Fruit fly (Drosophila melanogaster) whole organism, embryonic: Measurements from ENCODE around the gene CG17637.

Experiments used
- Adf1 ChIP-seq: fragments of 200-800 bp; sonication (Bioruptor generic); IDR thresholded peaks from 2 replicates; pipeline ENCODE4 v1.3.6; 2022; ENCODE audit warnings: missing biosample characterization, missing genetic modification characterization
- BEAF-32 ChIP-seq: fragments of 200-800 bp; sonication (Bioruptor generic); optimal IDR thresholded peaks from 3 replicates; lab custom pipeline; 2017; ENCODE audit warnings: missing biosample characterization, missing genetic modification characterization, mild to moderate bottlenecking, moderate library complexity, missing genetic modification reagents
- CG10321 ChIP-seq: fragments of 200-800 bp; sonication (Bioruptor generic); IDR thresholded peaks from 2 replicates; pipeline ENCODE4 v1.3.6; 2022; ENCODE audit warnings: missing biosample characterization, missing genetic modification characterization
- CG10462 ChIP-seq: fragments of 200-800 bp; sonication (Bioruptor generic); optimal IDR thresholded peaks from 2 replicates; lab custom pipeline; 2016; ENCODE audit warnings: missing biosample characterization, missing genetic modification characterization
- CG11093 ChIP-seq: fragments of 200-800 bp; sonication (Bioruptor generic); IDR thresholded peaks from 3 replicates; pipeline ENCODE4 v1.3.6; 2022; ENCODE audit warnings: missing biosample characterization, missing genetic modification characterization
- CG12659 ChIP-seq: fragments of 200-800 bp; sonication (Bioruptor generic); optimal IDR thresholded peaks from 3 replicates; lab custom pipeline; 2017; ENCODE audit warnings: mild to moderate bottlenecking, missing biosample characterization, missing genetic modification reagents, missing genetic modification characterization
- CG13287 ChIP-seq: fragments of 200-800 bp; sonication (Bioruptor generic); IDR thresholded peaks from 2 replicates; pipeline ENCODE4 v1.3.6; 2022; ENCODE audit warnings: missing biosample characterization, missing genetic modification characterization; ENCODE audit not compliant: partially characterized antibody
- CG14860 ChIP-seq: fragments of 200-800 bp; sonication (Bioruptor generic); IDR thresholded peaks from 3 replicates; pipeline ENCODE4 v1.3.6; 2022; ENCODE audit warnings: missing biosample characterization, missing genetic modification characterization; ENCODE audit not compliant: partially characterized antibody
- CG15514 ChIP-seq: fragments of 200-800 bp; sonication (Bioruptor generic); optimal IDR thresholded peaks from 3 replicates; lab custom pipeline; 2017; ENCODE audit warnings: missing biosample characterization, missing genetic modification characterization, mild to moderate bottlenecking, moderate library complexity, missing genetic modification reagents
- CG1603 ChIP-seq: fragments of 200-800 bp; sonication (Bioruptor generic); optimal IDR thresholded peaks from 2 replicates; lab custom pipeline; 2019; ENCODE audit warnings: missing biosample characterization, mild to moderate bottlenecking, missing genetic modification characterization, moderate library complexity
- CG17612 ChIP-seq: fragments of 200-800 bp; sonication (Bioruptor generic); IDR thresholded peaks from 2 replicates; pipeline ENCODE4 v1.3.6; 2022; ENCODE audit warnings: missing biosample characterization, missing genetic modification characterization
- CG17829 ChIP-seq: fragments of 200-800 bp; optimal IDR thresholded peaks from 2 replicates; lab custom pipeline; 2019; ENCODE audit warnings: missing biosample characterization, mild to moderate bottlenecking, missing genetic modification characterization, moderate library complexity
- CG1832 ChIP-seq: fragments of 200-800 bp; sonication (Bioruptor generic); optimal IDR thresholded peaks from 2 replicates; lab custom pipeline; 2017; ENCODE audit warnings: missing biosample characterization, mild to moderate bottlenecking, missing genetic modification characterization, inconsistent platforms
- CG2120 ChIP-seq: fragments of 200-800 bp; sonication (Bioruptor generic); optimal IDR thresholded peaks from 3 replicates; lab custom pipeline; 2016; ENCODE audit warnings: missing biosample characterization, missing genetic modification characterization
- CG34376 ChIP-seq: fragments of 200-800 bp; sonication (Bioruptor generic); optimal IDR thresholded peaks from 2 replicates; lab custom pipeline; 2018; ENCODE audit warnings: missing biosample characterization, mild to moderate bottlenecking, missing genetic modification characterization
- CG6791 ChIP-seq: fragments of 200-800 bp; sonication (Bioruptor generic); IDR thresholded peaks from 3 replicates; pipeline ENCODE4 v1.3.6; 2022; ENCODE audit warnings: missing biosample characterization, missing genetic modification characterization; ENCODE audit not compliant: partially characterized antibody
- CG8290 ChIP-seq, 3 experiments: fragments of 200-800 bp; sonication (Bioruptor generic); optimal IDR thresholded peaks; 2 replicates each; lab custom pipeline; 2016 to 2019; ENCODE audit warnings: missing biosample characterization in 3 of 3, missing genetic modification characterization in 3 of 3, mild to moderate bottlenecking in 2 of 3, moderate library complexity in 1 of 3
- CrebB ChIP-seq: fragments of 200-800 bp; sonication (Bioruptor generic); optimal IDR thresholded peaks from 3 replicates; lab custom pipeline; 2018; ENCODE audit warnings: missing biosample characterization, mild to moderate bottlenecking, missing genetic modification characterization
- Dll ChIP-seq: fragments of 200-800 bp; sonication (Bioruptor generic); IDR thresholded peaks from 4 replicates; pipeline ENCODE4 v1.3.6; 2022; ENCODE audit warnings: missing biosample characterization, missing genetic modification characterization; ENCODE audit not compliant: partially characterized antibody
- Doc3 ChIP-seq: fragments of 200-800 bp; sonication (Bioruptor generic); IDR thresholded peaks from 3 replicates; pipeline ENCODE4 v1.3.6; 2022; ENCODE audit warnings: missing biosample characterization, missing genetic modification characterization; ENCODE audit not compliant: partially characterized antibody
- Dp ChIP-seq: fragments of 200-800 bp; sonication (Bioruptor generic); optimal IDR thresholded peaks from 2 replicates; lab custom pipeline; 2018; ENCODE audit warnings: missing biosample characterization, mild to moderate bottlenecking, missing genetic modification characterization, moderate library complexity
- HLH4C ChIP-seq: fragments of 200-800 bp; sonication (Bioruptor generic); IDR thresholded peaks from 3 replicates; pipeline ENCODE4 v1.3.6; 2022; ENCODE audit warnings: missing biosample characterization, missing genetic modification characterization; ENCODE audit not compliant: partially characterized antibody
- HmgZ ChIP-seq: fragments of 200-800 bp; sonication (Bioruptor generic); optimal IDR thresholded peaks from 2 replicates; lab custom pipeline; 2018; ENCODE audit warnings: missing biosample characterization, mild to moderate bottlenecking, missing genetic modification characterization
- Med ChIP-seq: fragments of 200-800 bp; sonication (Bioruptor generic); peaks from one replicate; lab custom pipeline; 2016; ENCODE audit warnings: missing biosample characterization, missing genetic modification characterization, mild to moderate bottlenecking, inconsistent platforms, moderate library complexity
- Oaz ChIP-seq: fragments of 200-800 bp; sonication (Bioruptor generic); IDR thresholded peaks from 2 replicates; pipeline ENCODE4 v1.3.6; 2022; ENCODE audit warnings: missing biosample characterization, missing genetic modification characterization
- ara ChIP-seq: fragments of 200-800 bp; sonication (Bioruptor generic); IDR thresholded peaks from 2 replicates; pipeline ENCODE4 v1.3.6; 2022; ENCODE audit warnings: missing biosample characterization, missing genetic modification characterization
- ato ChIP-seq: fragments of 200-800 bp; sonication (Bioruptor generic); IDR thresholded peaks from 2 replicates; pipeline ENCODE4 v1.3.6; 2022; ENCODE audit warnings: missing biosample characterization, missing genetic modification characterization; ENCODE audit not compliant: partially characterized antibody
- btn ChIP-seq: fragments of 200-800 bp; sonication (Bioruptor generic); optimal IDR thresholded peaks from 2 replicates; lab custom pipeline; 2016; ENCODE audit warnings: missing biosample characterization, missing genetic modification characterization
- crol ChIP-seq: fragments of 200-800 bp; sonication (Bioruptor generic); IDR thresholded peaks from 2 replicates; pipeline ENCODE4 v1.3.6; 2022; ENCODE audit warnings: missing biosample characterization, missing genetic modification characterization
- da ChIP-seq: fragments of 200-800 bp; sonication (Bioruptor generic); optimal IDR thresholded peaks from 2 replicates; lab custom pipeline; 2016; ENCODE audit warnings: missing biosample characterization, missing genetic modification characterization
- emc ChIP-seq: fragments of 200-800 bp; sonication (Bioruptor generic); optimal IDR thresholded peaks from 2 replicates; lab custom pipeline; 2016; ENCODE audit warnings: missing biosample characterization, missing genetic modification characterization
- hb ChIP-seq: fragments of 200-800 bp; sonication (Bioruptor generic); IDR thresholded peaks from 3 replicates; pipeline ENCODE4 v1.3.6; 2022; ENCODE audit warnings: missing biosample characterization, missing genetic modification characterization; ENCODE audit not compliant: partially characterized antibody
- insv ChIP-seq, 2 experiments: fragments of 200-800 bp; sonication (Bioruptor generic); optimal IDR thresholded peaks; 3 replicates each; lab custom pipeline; 2016 to 2018; ENCODE audit warnings: missing biosample characterization in 2 of 2, missing genetic modification characterization in 2 of 2
- lab ChIP-seq: fragments of 200-800 bp; sonication (Bioruptor generic); optimal IDR thresholded peaks from 3 replicates; lab custom pipeline; 2017; ENCODE audit warnings: missing biosample characterization, missing genetic modification characterization, mild to moderate bottlenecking, moderate library complexity, missing genetic modification reagents
- lola ChIP-seq, 3 experiments: fragments of >200 bp in 2 of 3; fragments of 200-800 bp in 1 of 3; sonication (Bioruptor generic) in 1 of 3; optimal IDR thresholded peaks; 2 replicates each; lab custom pipeline; 2017 to 2019; ENCODE audit warnings: missing biosample characterization in 3 of 3, missing genetic modification characterization in 3 of 3, mild to moderate bottlenecking in 1 of 3, moderate library complexity in 1 of 3
- mld ChIP-seq: fragments of 200-800 bp; sonication (Bioruptor generic); IDR thresholded peaks from 3 replicates; pipeline ENCODE4 v1.3.6; 2022; ENCODE audit warnings: missing biosample characterization, missing genetic modification characterization; ENCODE audit not compliant: partially characterized antibody
- nerfin-2 ChIP-seq: fragments of 200-800 bp; sonication (Bioruptor generic); IDR thresholded peaks from 2 replicates; pipeline ENCODE4 v1.3.6; 2022; ENCODE audit warnings: missing biosample characterization, missing genetic modification characterization; ENCODE audit not compliant: partially characterized antibody
- pho ChIP-seq: fragments of 200-800 bp; sonication (Bioruptor generic); optimal IDR thresholded peaks from 2 replicates; lab custom pipeline; 2016; ENCODE audit warnings: missing biosample characterization, missing genetic modification characterization
- sens ChIP-seq: fragments of 200-800 bp; sonication (Bioruptor generic); peaks from one replicate; lab custom pipeline; 2016; ENCODE audit warnings: missing biosample characterization, missing genetic modification characterization
- so ChIP-seq: fragments of 200-800 bp; sonication (Bioruptor generic); IDR thresholded peaks from 3 replicates; pipeline ENCODE4 v1.3.6; 2022; ENCODE audit warnings: missing biosample characterization, missing genetic modification characterization
- sr ChIP-seq: fragments of 200-800 bp; sonication (Bioruptor generic); IDR thresholded peaks from 3 replicates; pipeline ENCODE4 v1.3.6; 2022; ENCODE audit warnings: missing biosample characterization, missing genetic modification characterization
- stwl ChIP-seq: fragments of 200-800 bp; sonication (Bioruptor generic); optimal IDR thresholded peaks from 3 replicates; lab custom pipeline; 2018; ENCODE audit warnings: missing biosample characterization, mild to moderate bottlenecking, missing genetic modification characterization, moderate library complexity
- sug ChIP-seq: fragments of 200-800 bp; optimal IDR thresholded peaks from 2 replicates; lab custom pipeline; 2019; ENCODE audit warnings: missing biosample characterization, mild to moderate bottlenecking, missing genetic modification characterization, moderate library complexity
- tna ChIP-seq: fragments of 200-800 bp; sonication (Bioruptor generic); IDR thresholded peaks from 2 replicates; pipeline ENCODE4 v1.3.6; 2022; ENCODE audit warnings: missing biosample characterization, missing genetic modification characterization; ENCODE audit not compliant: partially characterized antibody
- vnd ChIP-seq: fragments of 200-800 bp; sonication (Bioruptor generic); IDR thresholded peaks from 3 replicates; pipeline ENCODE4 v1.3.6; 2022; ENCODE audit warnings: missing biosample characterization, missing genetic modification characterization; ENCODE audit not compliant: partially characterized antibody

The CG17637 gene

dm6 chr3L:20474789-20475208 is 29.2 kb upstream of the CG17637 start (continued):
- TF ChIP-seq sr (no peak), ara (no peak), insv (GFP tag; optimal IDR thresholded peaks at IDR 0.05; lab: Kevin White, UChicago) (peak in 1 of 2 experiments; percentile 62), lola (GFP tag; optimal IDR thresholded peaks at IDR 0.05; lab: Kevin White, UChicago) (peak in 1 of 3 experiments; percentile 69), CG11093 (peak; percentile 69; the same call in 2 of the 3 replicates), crol (GFP tag; lab: Robert Waterston, UW) (no peak), CG10462 (peak; percentile 78), CG2120 (GFP tag; lab: Kevin White, UChicago) (peak; percentile 96), btn (GFP tag; lab: Kevin White, UChicago) (peak; percentile 19)

dm6 chr3L:20487649-20488048 is 16.3 kb upstream of the CG17637 start:
- TF ChIP-seq ato (GFP tag; lab: Robert Waterston, UW) (0 out of 2 replicates have a peak, but pooled peaks have one; percentile 9), Adf1 (GFP tag; lab: Robert Waterston, UW) (no peak), CG14860 (GFP tag; lab: Robert Waterston, UW) (peak; percentile 60; the same call in 1 of the 3 replicates), hb (GFP tag; lab: Robert Waterston, UW) (0 out of 3 replicates have a peak, but pooled peaks have one; percentile 58), CG6791 (GFP tag; lab: Robert Waterston, UW) (0 out of 3 replicates have a peak, but pooled peaks have one; percentile 20), sug (no peak), CrebB (no peak), emc (GFP tag; lab: Kevin White, UChicago) (no peak), Dll (GFP tag; lab: Robert Waterston, UW) (0 out of 4 replicates have a peak, but pooled peaks have one; percentile 27), mld (0 out of 3 replicates have a peak, but pooled peaks have one; percentile 45), tna (GFP tag; lab: Robert Waterston, UW) (peak; percentile 33; the same call in 1 of the 2 replicates), CG17829 (tag; lab: Kevin White, UChicago) (no peak), nerfin-2 (peak; percentile 59; the same call in 1 of the 2 replicates), vnd (GFP tag; lab: Robert Waterston, UW) (peak; percentile 61), Oaz (GFP tag; lab: Robert Waterston, UW) (no peak), HLH4C (GFP tag; lab: Robert Waterston, UW) (peak; percentile 69), stwl (tag; lab: Kevin White, UChicago) (no peak)

- TF ChIP-seq CG10321 (GFP tag; lab: Robert Waterston, UW), result peak; percentile 82
- TF ChIP-seq CG12659 (GFP tag; lab: Kevin White, UChicago), result peak; percentile 5
- peak; percentile 24 for TF ChIP-seq HmgZ (tag; lab: Kevin White, UChicago)
- TF ChIP-seq CG17612 (GFP tag; lab: Robert Waterston, UW), result no peak
- peak; percentile 54 for TF ChIP-seq CG13287 (GFP tag; lab: Robert Waterston, UW)
- TF ChIP-seq pho (GFP tag; lab: Kevin White, UChicago), result no peak
- no peak for TF ChIP-seq CG8290 (GFP tag; optimal IDR thresholded peaks at IDR 0.05; lab: Kevin White, UChicago)
- TF ChIP-seq CG8290 (tag; optimal IDR thresholded peaks at IDR 0.05; lab: Kevin White, UChicago), result peak in 1 of 2 experiments; percentile 29
- peak; percentile 35 for TF ChIP-seq CG34376
- TF ChIP-seq Dll (GFP tag; lab: Robert Waterston, UW), result 0 out of 4 replicates have a peak, but pooled peaks have one; percentile 10
- peak; percentile 1 for TF ChIP-seq CG1603
- no peak for TF ChIP-seq so
- 0 out of 3 replicates have a peak, but pooled peaks have one; percentile 22 for TF ChIP-seq Doc3 (GFP tag; lab: Robert Waterston, UW)
- TF ChIP-seq Dp (GFP tag; lab: Kevin White, UChicago), result peak; percentile 65
- TF ChIP-seq Med, result peak; percentile 42
- TF ChIP-seq CG1832 (GFP tag; lab: Kevin White, UChicago), result peak; percentile 23
- peak; percentile 47 for TF ChIP-seq BEAF-32
- no peak for TF ChIP-seq da (GFP tag; lab: Kevin White, UChicago)
- TF ChIP-seq lab (GFP tag; lab: Kevin White, UChicago), result peak; percentile 55
- TF ChIP-seq sens (GFP tag; lab: Kevin White, UChicago), result peak; percentile 37
- peak; percentile 16 for TF ChIP-seq CG15514 (GFP tag; lab: Kevin White, UChicago)
Measured at dm6 chr3L:20491525-20492132, 12.4 kb upstream of the CG17637 start, which contains the start of gene ND-39. ND-39 (plus strand) TSS chr3L:20492082.
